Fruit fly (Drosophila melanogaster) whole organism, embryonic: ENCODE results near the gene Glut3.

Experiments used
- Bgb ChIP-seq: fragments of 200-800 bp; sonication (Bioruptor generic); IDR thresholded peaks from 2 replicates; pipeline ENCODE4 v1.3.6; 2022; ENCODE audit warnings: missing biosample characterization, missing genetic modification characterization; ENCODE audit not compliant: partially characterized antibody
- Bteb2 ChIP-seq: fragments of 200-800 bp; sonication (Bioruptor generic); optimal IDR thresholded peaks from 2 replicates; lab custom pipeline; 2016; ENCODE audit warnings: missing biosample characterization, missing genetic modification characterization
- CG1024 ChIP-seq: fragments of 200-800 bp; sonication (Bioruptor generic); IDR thresholded peaks from 2 replicates; pipeline ENCODE4 v1.3.6; 2022; ENCODE audit warnings: missing biosample characterization, missing genetic modification characterization
- CG11085 ChIP-seq: fragments of 200-800 bp; sonication (Bioruptor generic); IDR thresholded peaks from 2 replicates; pipeline ENCODE4 v1.3.6; 2022; ENCODE audit warnings: missing biosample characterization, missing genetic modification characterization
- CG14667 ChIP-seq: fragments of 200-800 bp; sonication (Bioruptor generic); IDR thresholded peaks from 2 replicates; pipeline ENCODE4 v1.3.6; 2022; ENCODE audit warnings: missing biosample characterization, missing genetic modification characterization
- CG16813 ChIP-seq: fragments of 200-800 bp; sonication (Bioruptor generic); IDR thresholded peaks from 3 replicates; pipeline ENCODE4 v1.3.6; 2022; ENCODE audit warnings: missing biosample characterization, missing genetic modification characterization; ENCODE audit not compliant: partially characterized antibody
- CG17359 ChIP-seq: fragments of 200-800 bp; sonication (Bioruptor generic); optimal IDR thresholded peaks from 3 replicates; lab custom pipeline; 2018; ENCODE audit warnings: missing biosample characterization, mild to moderate bottlenecking, missing genetic modification characterization, moderate library complexity
- CG17829 ChIP-seq: fragments of 200-800 bp; optimal IDR thresholded peaks from 2 replicates; lab custom pipeline; 2019; ENCODE audit warnings: missing biosample characterization, mild to moderate bottlenecking, missing genetic modification characterization, moderate library complexity
- CG2712 ChIP-seq: fragments of 200-800 bp; optimal IDR thresholded peaks from 3 replicates; lab custom pipeline; 2019; ENCODE audit warnings: missing biosample characterization, mild to moderate bottlenecking, missing genetic modification characterization, moderate library complexity
- CG3407 ChIP-seq: fragments of 200-800 bp; sonication (Bioruptor generic); optimal IDR thresholded peaks from 2 replicates; lab custom pipeline; 2018; ENCODE audit warnings: missing biosample characterization, mild to moderate bottlenecking, missing genetic modification characterization
- CG4360 ChIP-seq: fragments of 200-800 bp; sonication (Bioruptor generic); IDR thresholded peaks from 2 replicates; pipeline ENCODE4 v1.3.6; 2022; ENCODE audit warnings: missing biosample characterization, missing genetic modification characterization
- CG6654 ChIP-seq: fragments of 200-800 bp; sonication (Bioruptor generic); optimal IDR thresholded peaks from 2 replicates; lab custom pipeline; 2017; ENCODE audit warnings: missing biosample characterization, mild to moderate bottlenecking, missing genetic modification characterization
- CG6683 ChIP-seq: fragments of 200-800 bp; sonication (Bioruptor generic); optimal IDR thresholded peaks from 2 replicates; lab custom pipeline; 2017; ENCODE audit warnings: missing biosample characterization, mild to moderate bottlenecking, missing genetic modification characterization, missing genetic modification reagents
- CG7839 ChIP-seq: fragments of 200-800 bp; sonication (Bioruptor generic); optimal IDR thresholded peaks from 3 replicates; lab custom pipeline; 2018; ENCODE audit warnings: missing biosample characterization, mild to moderate bottlenecking, missing genetic modification characterization, moderate library complexity
- CG7963 ChIP-seq: fragments of 200-800 bp; sonication (Bioruptor generic); IDR thresholded peaks from 3 replicates; pipeline ENCODE4 v1.3.6; 2022; ENCODE audit warnings: missing biosample characterization, missing genetic modification characterization; ENCODE audit not compliant: partially characterized antibody
- CG9437 ChIP-seq: fragments of 200-800 bp; sonication (Bioruptor generic); optimal IDR thresholded peaks from 2 replicates; lab custom pipeline; 2018; ENCODE audit warnings: missing biosample characterization, mild to moderate bottlenecking, missing genetic modification characterization
- Chrac-16 ChIP-seq: fragments of 200-800 bp; sonication (Bioruptor generic); optimal IDR thresholded peaks from 3 replicates; lab custom pipeline; 2016; ENCODE audit warnings: missing biosample characterization, missing genetic modification characterization
- CrebB ChIP-seq: fragments of 200-800 bp; sonication (Bioruptor generic); optimal IDR thresholded peaks from 3 replicates; lab custom pipeline; 2018; ENCODE audit warnings: missing biosample characterization, mild to moderate bottlenecking, missing genetic modification characterization
- E2f2 ChIP-seq: fragments of 200-800 bp; sonication (Bioruptor generic); IDR thresholded peaks from 2 replicates; pipeline ENCODE4 v1.3.6; 2022; ENCODE audit warnings: missing biosample characterization, missing genetic modification characterization
- Hsf ChIP-seq: fragments of 200-800 bp; sonication (Bioruptor generic); optimal IDR thresholded peaks from 3 replicates; lab custom pipeline; 2016; ENCODE audit warnings: missing biosample characterization, missing genetic modification characterization
- Kr ChIP-seq: fragments of 200-800 bp; sonication (Bioruptor generic); optimal IDR thresholded peaks from 2 replicates; lab custom pipeline; 2017; ENCODE audit warnings: missing biosample characterization, mild to moderate bottlenecking, missing genetic modification characterization
- Optix ChIP-seq: fragments of 200-800 bp; sonication (Bioruptor generic); IDR thresholded peaks from 3 replicates; pipeline ENCODE4 v1.3.6; 2022; ENCODE audit warnings: missing biosample characterization, missing genetic modification characterization
- Pdp1 ChIP-seq, 2 experiments: fragments of 200-800 bp; sonication (Bioruptor generic); optimal IDR thresholded peaks; 3 replicates each; lab custom pipeline; 2016; ENCODE audit warnings: missing biosample characterization in 2 of 2, missing genetic modification characterization in 2 of 2, mild to moderate bottlenecking in 1 of 2, moderate library complexity in 1 of 2
- Ravus ChIP-seq: fragments of 200-800 bp; sonication (Bioruptor generic); IDR thresholded peaks from 2 replicates; pipeline ENCODE4 v1.3.6; 2022; ENCODE audit warnings: missing biosample characterization, missing genetic modification characterization
- Sox102F ChIP-seq: fragments of 200-800 bp; sonication (Bioruptor generic); optimal IDR thresholded peaks from 2 replicates; lab custom pipeline; 2018; ENCODE audit warnings: missing biosample characterization, mild to moderate bottlenecking, missing genetic modification characterization, moderate library complexity
- Stat92E ChIP-seq, 3 experiments: fragments of >200 bp in 2 of 3; fragments of 200-800 bp in 1 of 3; sonication (Bioruptor generic) in 1 of 3; optimal IDR thresholded peaks; 2 replicates each; lab custom pipeline; 2017 to 2019; ENCODE audit warnings: missing biosample characterization in 3 of 3, missing genetic modification characterization in 3 of 3, mild to moderate bottlenecking in 1 of 3, moderate library complexity in 1 of 3
- az2 ChIP-seq: fragments of 200-800 bp; sonication (Bioruptor generic); optimal IDR thresholded peaks from 3 replicates; lab custom pipeline; 2016; ENCODE audit warnings: missing biosample characterization, missing genetic modification characterization
- br ChIP-seq: fragments of >200 bp; optimal IDR thresholded peaks from 2 replicates; lab custom pipeline; 2017
- corto ChIP-seq: fragments of 200-800 bp; sonication (Bioruptor generic); optimal IDR thresholded peaks from 2 replicates; lab custom pipeline; 2016; ENCODE audit warnings: missing biosample characterization, mild to moderate bottlenecking, missing genetic modification characterization, moderate library complexity
- eve ChIP-seq, 2 experiments: fragments of >200 bp; optimal IDR thresholded peaks; 2 replicates each; lab custom pipeline; 2017; ENCODE audit warnings: missing biosample characterization in 2 of 2, missing genetic modification characterization in 2 of 2
- gro ChIP-seq: fragments of 200-800 bp; sonication (Bioruptor generic); optimal IDR thresholded peaks from 2 replicates; lab custom pipeline; 2016; ENCODE audit warnings: missing biosample characterization, missing genetic modification characterization
- lov ChIP-seq, 2 experiments: fragments of 200-800 bp in 1 of 2; fragments of >200 bp in 1 of 2; sonication (Bioruptor generic) in 1 of 2; IDR thresholded peaks in 1 of 2; optimal IDR thresholded peaks in 1 of 2; 2 replicates in 1 of 2; 3 replicates in 1 of 2; pipeline versions ENCODE4 v1.3.6 to Lab custom; 2017 to 2022; ENCODE audit warnings: missing biosample characterization in 1 of 2, missing genetic modification characterization in 1 of 2
- nmo ChIP-seq: fragments of 200-800 bp; sonication (Bioruptor generic); optimal IDR thresholded peaks from 2 replicates; lab custom pipeline; 2018; ENCODE audit warnings: missing biosample characterization, mild to moderate bottlenecking, missing genetic modification characterization, moderate library complexity
- odd ChIP-seq: fragments of 200-800 bp; sonication (Bioruptor generic); optimal IDR thresholded peaks from 2 replicates; lab custom pipeline; 2017; ENCODE audit warnings: missing biosample characterization, mild to moderate bottlenecking, missing genetic modification characterization
- pfk ChIP-seq: fragments of 200-800 bp; sonication (Bioruptor generic); optimal IDR thresholded peaks from 2 replicates; lab custom pipeline; 2018; ENCODE audit warnings: missing biosample characterization, mild to moderate bottlenecking, missing genetic modification characterization, moderate library complexity
- pros ChIP-seq: fragments of 200-800 bp; sonication (Bioruptor generic); optimal IDR thresholded peaks from 3 replicates; lab custom pipeline; 2019; ENCODE audit warnings: missing biosample characterization, mild to moderate bottlenecking, missing genetic modification characterization, moderate library complexity
- ro ChIP-seq: fragments of 200-800 bp; sonication (Bioruptor generic); IDR thresholded peaks from 2 replicates; pipeline ENCODE4 v1.3.6; 2022; ENCODE audit warnings: missing biosample characterization, missing genetic modification characterization
- scrt ChIP-seq: fragments of 200-800 bp; sonication (Bioruptor generic); optimal IDR thresholded peaks from 2 replicates; lab custom pipeline; 2018; ENCODE audit warnings: missing biosample characterization, mild to moderate bottlenecking, missing genetic modification characterization, moderate library complexity
- sisA ChIP-seq: fragments of 200-800 bp; sonication (Bioruptor generic); IDR thresholded peaks from 2 replicates; pipeline ENCODE4 v1.3.6; 2022; ENCODE audit warnings: missing biosample characterization, missing genetic modification characterization
- sr ChIP-seq: fragments of 200-800 bp; sonication (Bioruptor generic); IDR thresholded peaks from 3 replicates; pipeline ENCODE4 v1.3.6; 2022; ENCODE audit warnings: missing biosample characterization, missing genetic modification characterization
- tll ChIP-seq, 2 experiments: fragments of 200-800 bp in 1 of 2; fragments of >200 bp in 1 of 2; sonication (Bioruptor generic) in 1 of 2; optimal IDR thresholded peaks; 2 replicates each; lab custom pipeline; 2017 to 2019; ENCODE audit warnings: missing biosample characterization in 2 of 2, missing genetic modification characterization in 2 of 2, mild to moderate bottlenecking in 1 of 2, moderate library complexity in 1 of 2
- trh ChIP-seq: fragments of 200-800 bp; sonication (Bioruptor generic); optimal IDR thresholded peaks from 2 replicates; lab custom pipeline; 2016; ENCODE audit warnings: missing biosample characterization, missing genetic modification characterization
- unc-4 ChIP-seq: fragments of 200-800 bp; sonication (Bioruptor generic); IDR thresholded peaks from 2 replicates; pipeline ENCODE4 v1.3.6; 2022; ENCODE audit warnings: missing biosample characterization, missing genetic modification characterization; ENCODE audit not compliant: partially characterized antibody
- vfl ChIP-seq: fragments of 200-800 bp; sonication (Bioruptor generic); optimal IDR thresholded peaks from 2 replicates; lab custom pipeline; 2016; ENCODE audit warnings: missing biosample characterization, missing genetic modification characterization
- wor ChIP-seq: fragments of 200-800 bp; sonication (Bioruptor generic); IDR thresholded peaks from 2 replicates; pipeline ENCODE4 v1.3.6; 2022; ENCODE audit warnings: missing biosample characterization, missing genetic modification characterization
- zfh2 ChIP-seq: fragments of 200-800 bp; sonication (Bioruptor generic); optimal IDR thresholded peaks from 2 replicates; lab custom pipeline; 2016; ENCODE audit warnings: missing biosample characterization, missing genetic modification characterization

The Glut3 gene

dm6 chr3R:16750029-16750619 is 38.0 kb upstream of the Glut3 start (continued):
- TF ChIP-seq Kr (GFP tag; lab: Kevin White, UChicago), result peak; percentile 55
- no peak for TF ChIP-seq Ravus (GFP tag; lab: Robert Waterston, UW)
- no peak for TF ChIP-seq CG3407 (GFP tag; lab: Kevin White, UChicago)
- no peak for TF ChIP-seq CrebB (tag; lab: Kevin White, UChicago)
- no peak for TF ChIP-seq vfl (GFP tag; lab: Kevin White, UChicago)
- TF ChIP-seq sisA (GFP tag; lab: Robert Waterston, UW), result no peak
- no peak for TF ChIP-seq wor (GFP tag; lab: Robert Waterston, UW)
- no peak for TF ChIP-seq CG11085
- TF ChIP-seq corto (GFP tag; lab: Kevin White, UChicago), result no peak
- TF ChIP-seq CG7963, result no peak
- no peak for TF ChIP-seq scrt (GFP tag; lab: Kevin White, UChicago)
- TF ChIP-seq CG14667 (GFP tag; lab: Robert Waterston, UW), result no peak
- TF ChIP-seq odd (GFP tag; lab: Kevin White, UChicago), result no peak
- no peak for TF ChIP-seq Optix (GFP tag; lab: Robert Waterston, UW)
- no peak for TF ChIP-seq CG9437
- TF ChIP-seq Bteb2 (GFP tag; lab: Kevin White, UChicago), result no peak
- TF ChIP-seq CG7839 (tag; lab: Kevin White, UChicago), result no peak
- no peak for TF ChIP-seq Bgb (GFP tag; lab: Robert Waterston, UW)
- no peak for TF ChIP-seq Sox102F (GFP tag; lab: Kevin White, UChicago)
- TF ChIP-seq CG6683 (GFP tag; lab: Kevin White, UChicago), result no peak
- TF ChIP-seq Pdp1 (GFP tag; optimal IDR thresholded peaks at IDR 0.05; lab: Kevin White, UChicago), result no peak
- no peak for TF ChIP-seq gro (GFP tag; lab: Kevin White, UChicago)
- TF ChIP-seq trh (GFP tag; lab: Kevin White, UChicago), result no peak
- no peak for TF ChIP-seq unc-4
- peak; percentile 91 for TF ChIP-seq pros (GFP tag; lab: Kevin White, UChicago)
- no peak for TF ChIP-seq lov (optimal IDR thresholded peaks at IDR 0.05; lab: Kevin White, UChicago)
- no peak for TF ChIP-seq lov (GFP tag; IDR thresholded peaks at IDR 0.05; lab: Robert Waterston, UW)
- no peak for TF ChIP-seq CG17359 (tag; lab: Kevin White, UChicago)
- no peak for TF ChIP-seq CG4360 (GFP tag; lab: Robert Waterston, UW)
- no peak for TF ChIP-seq sr (GFP tag; lab: Robert Waterston, UW)
- TF ChIP-seq, all 482 proteins: peak for 17

dm6 chr3R:16751234-16751633 is 36.9 kb upstream of the Glut3 start, which contains the start of gene CG31275:
TSS of gene CG31275 (minus strand) at chr3R:16751334.
- TF ChIP-seq Stat92E (GFP tag; optimal IDR thresholded peaks at IDR 0.05; lab: Kevin White, UChicago) (no peak), E2f2 (GFP tag; lab: Robert Waterston, UW) (no peak), ro (GFP tag; lab: Robert Waterston, UW) (no peak), zfh2 (no peak), Kr (GFP tag; lab: Kevin White, UChicago) (no peak), CG2712 (tag; lab: Kevin White, UChicago) (no peak), Chrac-16 (GFP tag; lab: Kevin White, UChicago) (no peak), az2 (GFP tag; lab: Kevin White, UChicago) (no peak), nmo (no peak), CG17829 (tag; lab: Kevin White, UChicago) (no peak), tll (GFP tag; optimal IDR thresholded peaks at IDR 0.05; lab: Kevin White, UChicago) (no peak), CG3407 (GFP tag; lab: Kevin White, UChicago) (no peak), CG6654 (GFP tag; lab: Kevin White, UChicago) (no peak), CG11085 (no peak), pfk (GFP tag; lab: Kevin White, UChicago) (no peak), CG1024 (no peak), br (lab: Kevin White, UChicago) (no peak), eve (GFP tag; optimal IDR thresholded peaks at IDR 0.05; lab: Kevin White, UChicago) (no peak), CG16813 (GFP tag; lab: Robert Waterston, UW) (no peak), Hsf (GFP tag; lab: Kevin White, UChicago) (no peak)
